Worm (Caenorhabditis elegans): ENCODE results near the gene try-8.
"Not testable (repeated sequence)": the region's sequence is repeated elsewhere in the genome, so short reads cannot be mapped to it uniquely, and the experiment has no call there.

Gene try-8

DNA sequence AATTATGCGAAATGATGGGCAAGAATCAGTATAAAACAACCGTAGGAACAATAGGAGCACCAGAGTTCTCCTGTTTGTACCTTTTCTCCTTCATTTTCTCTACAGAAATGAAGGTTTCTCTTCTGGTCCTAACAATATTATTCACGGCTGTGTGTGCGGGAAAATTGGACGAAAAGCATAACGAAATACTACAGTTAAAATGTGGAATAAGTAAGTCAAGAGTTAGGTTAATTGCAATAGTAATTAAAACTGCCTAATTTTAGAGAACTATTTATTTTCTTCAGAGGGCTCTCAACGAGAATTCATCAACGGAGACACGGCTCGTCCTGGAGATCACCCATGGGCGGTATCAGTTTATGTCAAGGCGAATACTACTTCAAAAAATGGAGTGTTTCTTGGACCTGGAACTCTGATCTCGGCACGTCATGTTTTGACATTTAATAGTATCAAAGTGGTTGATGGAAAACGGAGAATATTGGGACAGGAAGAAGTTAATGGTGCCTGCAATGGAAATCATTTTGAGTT is 4.8 kb downstream of the try-8 start, which contains the start of gene try-12:
Gene try-12, plus strand, starts transcription at position 51 of the 525 bp plus-strand sequence.
- no peak for TF ChIP-seq ceh-22 (tag; optimal IDR thresholded peaks at IDR 0.05)
- no peak for TF ChIP-seq F13H6.1 (tag; optimal IDR thresholded peaks at IDR 0.05)
- no peak for TF ChIP-seq ceh-30 (tag; optimal IDR thresholded peaks at IDR 0.05)
- TF ChIP-seq fax-1 (tag; optimal IDR thresholded peaks at IDR 0.05), result no peak
- no peak for TF ChIP-seq ref-2 (tag; optimal IDR thresholded peaks at IDR 0.05)
- TF ChIP-seq dmd-4 (tag; optimal IDR thresholded peaks at IDR 0.05; ENCODE audit: borderline replicate concordance), result no peak
- no peak for TF ChIP-seq sox-4 (tag; optimal IDR thresholded peaks at IDR 0.05)

DNA sequence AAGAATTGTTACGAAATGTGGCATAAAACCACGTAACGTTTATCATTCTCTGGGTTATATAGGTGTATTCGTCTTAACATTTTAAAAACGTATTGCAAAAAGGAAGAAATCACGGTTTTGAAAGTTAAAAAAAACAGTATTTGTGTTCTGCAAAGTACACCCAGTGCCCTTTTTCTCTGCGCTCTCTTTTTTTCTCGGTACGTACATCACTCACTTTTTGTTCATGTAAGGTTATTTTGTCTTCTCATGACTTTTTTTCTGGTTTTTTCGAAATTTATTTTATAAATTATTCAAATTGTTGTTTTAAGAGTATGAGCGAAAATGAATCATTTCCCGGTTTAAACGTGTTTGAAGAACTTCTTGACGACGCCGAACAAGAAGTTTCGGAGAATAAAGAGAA is 7.2 kb downstream of the try-8 start, which contains the start of gene F25E5.5:
Gene F25E5.5, plus strand, starts transcription at position 301 of the 400 bp plus-strand sequence.
- TF ChIP-seq ceh-34 (tag; optimal IDR thresholded peaks at IDR 0.05) (no peak), lim-6 (tag; optimal IDR thresholded peaks at IDR 0.05) (no peak), ceh-9 (tag; optimal IDR thresholded peaks at IDR 0.05) (no peak)

DNA sequence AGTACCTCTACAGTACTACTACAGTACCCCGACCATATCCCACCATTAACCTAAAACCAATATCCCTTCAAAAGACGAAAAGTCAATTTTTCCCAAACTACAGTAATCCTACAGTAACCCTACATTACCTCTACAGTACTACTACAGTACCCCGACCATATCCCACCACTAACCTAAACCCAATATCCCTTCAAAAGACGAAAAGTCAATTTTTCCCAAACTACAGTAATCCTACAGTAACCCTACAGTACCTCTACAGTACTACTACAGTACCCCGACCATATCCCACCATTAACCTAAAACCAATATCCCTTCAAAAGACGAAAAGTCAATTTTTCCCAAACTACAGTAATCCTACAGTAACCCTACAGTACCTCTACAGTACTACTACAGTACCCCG is 9.8 kb downstream of the try-8 start, which contains the start of gene nhr-141:
Gene nhr-141, plus strand, starts transcription at position 331 of the 400 bp plus-strand sequence.
- not testable (repeated sequence) for TF ChIP-seq ref-2, ceh-18, eyg-1 (tag; optimal IDR thresholded peaks at IDR 0.05)

DNA sequence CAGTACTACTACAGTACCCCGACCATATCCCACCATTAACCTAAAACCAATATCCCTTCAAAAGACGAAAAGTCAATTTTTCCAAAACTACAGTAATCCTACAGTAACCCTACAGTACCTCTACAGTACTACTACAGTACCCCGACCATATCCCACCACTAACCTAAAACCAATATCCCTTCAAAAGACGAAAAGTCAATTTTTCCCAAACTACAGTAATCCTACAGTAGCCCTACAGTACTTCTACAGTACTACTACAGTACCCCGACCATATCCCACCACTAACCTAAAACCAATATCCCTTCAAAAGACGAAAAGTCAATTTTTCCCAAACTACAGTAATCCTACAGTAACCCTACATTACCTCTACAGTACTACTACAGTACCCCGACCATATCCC is 10.7 kb downstream of the try-8 start:
- peak; percentile 60; the same call in 1 of the 2 replicates for TF ChIP-seq ceh-45 (GFP tag; IDR thresholded peaks at IDR 0.05)

DNA sequence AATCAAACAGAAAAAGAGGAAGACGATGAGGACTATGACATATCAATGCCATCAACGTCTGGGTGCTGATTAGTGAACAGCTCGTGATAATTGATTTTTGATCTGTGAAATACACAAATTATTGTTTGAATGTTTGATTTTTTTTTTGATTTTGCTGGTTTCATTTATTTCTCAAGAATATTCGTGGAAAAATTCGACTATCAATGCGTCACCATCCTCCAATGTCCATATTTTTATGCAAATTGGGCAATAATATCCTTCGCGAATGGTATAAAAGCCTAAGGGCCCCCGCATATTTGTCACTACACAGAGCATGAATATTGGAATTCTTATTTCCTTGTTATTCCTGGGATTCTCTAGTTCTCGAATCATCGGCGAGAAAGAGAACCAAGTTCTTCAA is 14.3 kb downstream of the try-8 start, which contains the start of gene try-13:
Gene try-13, plus strand, starts transcription at position 301 of the 400 bp plus-strand sequence.
- TF ChIP-seq C38D4.7 (GFP tag; optimal IDR thresholded peaks at IDR 0.05), result no peak
- TF ChIP-seq ceh-9 (tag; optimal IDR thresholded peaks at IDR 0.05), result no peak
- TF ChIP-seq hlh-15 (tag; optimal IDR thresholded peaks at IDR 0.05), result no peak
- TF ChIP-seq hlh-13 (GFP tag; optimal IDR thresholded peaks at IDR 0.05), result no peak
- TF ChIP-seq ceh-18 (tag; optimal IDR thresholded peaks at IDR 0.05), result no peak
- TF ChIP-seq fkh-10 (GFP tag; optimal IDR thresholded peaks at IDR 0.05), result no peak
- no peak for TF ChIP-seq lin-11 (tag; optimal IDR thresholded peaks at IDR 0.05)
- no peak for TF ChIP-seq npax-4 (tag; optimal IDR thresholded peaks at IDR 0.05)
- no peak for TF ChIP-seq ceh-14 (tag; optimal IDR thresholded peaks at IDR 0.05)
- no peak for TF ChIP-seq pha-2 (tag; optimal IDR thresholded peaks at IDR 0.05)
- no peak for TF ChIP-seq K09A11.1 (tag; optimal IDR thresholded peaks at IDR 0.05; ENCODE audit: insufficient read depth)
- TF ChIP-seq pha-4 (tag; optimal IDR thresholded peaks at IDR 0.05), result no peak
- no peak for TF ChIP-seq che-1 (tag; optimal IDR thresholded peaks at IDR 0.05)
- TF ChIP-seq ahr-1 (tag; optimal IDR thresholded peaks at IDR 0.05), result no peak
- no peak for TF ChIP-seq Y22D7AL.16 (tag; optimal IDR thresholded peaks at IDR 0.05)
- TF ChIP-seq ttx-3 (tag; optimal IDR thresholded peaks at IDR 0.05), result no peak
- no peak for TF ChIP-seq pat-9 (tag; optimal IDR thresholded peaks at IDR 0.05)
- TF ChIP-seq ceh-30 (tag; optimal IDR thresholded peaks at IDR 0.05), result no peak

DNA sequence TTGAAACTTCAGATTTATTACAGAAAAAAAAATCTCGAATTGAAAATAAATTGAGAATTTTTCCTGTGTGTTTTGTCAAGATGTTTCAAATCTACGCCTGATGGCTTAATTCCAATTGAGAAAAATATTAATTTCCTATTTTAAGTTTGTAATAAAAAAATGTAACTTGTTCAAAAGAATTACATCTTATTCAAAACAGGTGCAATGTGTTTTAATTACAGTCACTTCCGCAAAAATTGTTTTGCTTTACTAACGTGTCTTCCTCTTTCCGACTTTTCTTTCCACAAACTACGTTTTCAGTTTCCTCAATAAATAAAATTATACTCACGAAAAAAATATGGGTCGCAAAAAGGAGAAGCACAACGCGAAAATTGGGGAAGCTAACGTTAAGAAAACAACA is 16.2 kb downstream of the try-8 start, which contains the start of gene F25E5.16:
Gene F25E5.16, plus strand, starts transcription at position 301 of the 400 bp plus-strand sequence.
- TF ChIP-seq gmeb-2 (tag; optimal IDR thresholded peaks at IDR 0.05) (no peak), ceh-19 (GFP tag; optimal IDR thresholded peaks at IDR 0.05) (no peak), lin-11 (tag; optimal IDR thresholded peaks at IDR 0.05) (no peak), elt-2 (tag; optimal IDR thresholded peaks at IDR 0.05) (no peak), sox-2 (GFP tag; IDR thresholded peaks at IDR 0.05) (no peak), ceh-45 (GFP tag; IDR thresholded peaks at IDR 0.05) (no peak), hlh-8 (tag; optimal IDR thresholded peaks at IDR 0.05) (no peak), ceh-22 (tag; optimal IDR thresholded peaks at IDR 0.05) (no peak)
